Fruit fly (Drosophila melanogaster) whole organism, prepupa: ENCODE measurements around the gene fd96Ca.

Experiments used
- CG11294 ChIP-seq: fragments of 200-800 bp; sonication (Bioruptor generic); IDR thresholded peaks from 2 replicates; pipeline ENCODE4 v1.3.6; 2022; ENCODE audit warnings: missing biosample characterization, missing genetic modification characterization
- CG15336 ChIP-seq: fragments of 200-800 bp; sonication (Bioruptor generic); IDR thresholded peaks from 2 replicates; pipeline ENCODE4 v1.3.6; 2022; ENCODE audit warnings: missing biosample characterization, missing genetic modification characterization
- Hr39 ChIP-seq: fragments of 200-800 bp; sonication (Bioruptor generic); optimal IDR thresholded peaks from 2 replicates; lab custom pipeline; 2016; ENCODE audit warnings: missing biosample characterization, missing genetic modification characterization
- Lpt ChIP-seq: fragments of 200-800 bp; sonication (Bioruptor generic); optimal IDR thresholded peaks from 3 replicates; lab custom pipeline; 2016; ENCODE audit warnings: missing biosample characterization, missing genetic modification characterization
- Met ChIP-seq: fragments of 200-800 bp; sonication (Bioruptor generic); optimal IDR thresholded peaks from 3 replicates; lab custom pipeline; 2016; ENCODE audit warnings: missing biosample characterization, missing genetic modification characterization
- OdsH ChIP-seq: fragments of 200-800 bp; sonication (Bioruptor generic); optimal IDR thresholded peaks from 3 replicates; lab custom pipeline; 2016; ENCODE audit warnings: missing biosample characterization, missing genetic modification characterization
- Sox102F ChIP-seq: fragments of 200-800 bp; sonication (Bioruptor generic); optimal IDR thresholded peaks from 2 replicates; lab custom pipeline; 2016; ENCODE audit warnings: missing biosample characterization, mild to moderate bottlenecking, missing genetic modification characterization
- Sox14 ChIP-seq: fragments of 200-800 bp; sonication (Bioruptor generic); optimal IDR thresholded peaks from 3 replicates; lab custom pipeline; 2016; ENCODE audit warnings: missing biosample characterization, missing genetic modification characterization
- achi ChIP-seq: fragments of 200-800 bp; sonication (Bioruptor generic); optimal IDR thresholded peaks from 3 replicates; lab custom pipeline; 2016; ENCODE audit warnings: missing biosample characterization, missing genetic modification characterization
- lz ChIP-seq: fragments of 200-800 bp; sonication (Bioruptor generic); optimal IDR thresholded peaks from 3 replicates; lab custom pipeline; 2016; ENCODE audit warnings: missing biosample characterization, missing genetic modification characterization
- ss ChIP-seq, 2 experiments: fragments of 200-800 bp; sonication (Bioruptor generic); optimal IDR thresholded peaks; 2 replicates in 1 of 2; 3 replicates in 1 of 2; lab custom pipeline; 2017 to 2018; ENCODE audit warnings: mild to moderate bottlenecking in 2 of 2, missing biosample characterization in 2 of 2, missing genetic modification characterization in 2 of 2, moderate library complexity in 1 of 2

dm6 chr3R:25122736-25123211, 40.3 kb downstream of the fd96Ca start, which contains the start of the genes CG31510 and TTLL5:
- no peak for TF ChIP-seq Hr39 (GFP tag; lab: Kevin White, UChicago)
- TF ChIP-seq Sox14: no peak
- no peak for TF ChIP-seq ss (GFP tag; optimal IDR thresholded peaks at IDR 0.05; lab: Kevin White, UChicago)
- TF ChIP-seq Lpt: no peak
- TF ChIP-seq CG11294 (GFP tag; lab: Robert Waterston, UW): no peak
- no peak for TF ChIP-seq Sox102F (GFP tag; lab: Kevin White, UChicago)
- TF ChIP-seq OdsH (GFP tag; lab: Kevin White, UChicago): no peak
- TF ChIP-seq Met (GFP tag; lab: Kevin White, UChicago): no peak
- TF ChIP-seq CG15336 (GFP tag; lab: Robert Waterston, UW): no peak
- TF ChIP-seq lz (GFP tag; lab: Kevin White, UChicago): no peak
- no peak for TF ChIP-seq achi
